Worm (Caenorhabditis elegans): Measurements from ENCODE around the gene Y75B12B.1.

The Y75B12B.1 gene

ce11 chrV:15187083-15188057, 2.9 kb downstream of the Y75B12B.1 start, which contains the start of the genes cyn-7 and bath-36 (continued):
- TF ChIP-seq zip-4 (GFP tag; optimal IDR thresholded peaks at IDR 0.05) (peak; percentile 42), elt-2 (tag; optimal IDR thresholded peaks at IDR 0.05) (peak; percentile 74), mdl-1 (tag; optimal IDR thresholded peaks at IDR 0.05) (peak in 1 of 2 experiments; percentile 71), ztf-11 (tag; optimal IDR thresholded peaks at IDR 0.05) (peak in 1 of 2 experiments; percentile 44), hpl-2 (GFP tag; optimal IDR thresholded peaks at IDR 0.05) (no peak), tlp-1 (tag; optimal IDR thresholded peaks at IDR 0.05) (no peak), skn-1 (tag; optimal IDR thresholded peaks at IDR 0.05) (peak; percentile 55), unc-30 (tag; optimal IDR thresholded peaks at IDR 0.05) (no peak), nhr-237 (tag; optimal IDR thresholded peaks at IDR 0.05) (no peak), nhr-47 (tag; optimal IDR thresholded peaks at IDR 0.05) (peak; percentile 90), xbp-1 (tag; optimal IDR thresholded peaks at IDR 0.05) (peak; percentile 86), nhr-85 (tag) (peak; percentile 93), tbx-2 (tag; optimal IDR thresholded peaks at IDR 0.05) (peak; percentile 83), C34B4.2 (tag; optimal IDR thresholded peaks at IDR 0.05) (no peak), jun-1 (tag; optimal IDR thresholded peaks at IDR 0.05) (peak; percentile 75), ets-5 (GFP tag; IDR thresholded peaks at IDR 0.05) (no peak), alr-1 (tag; optimal IDR thresholded peaks at IDR 0.05; ENCODE audit: borderline replicate concordance) (no peak), aly-2 (tag; optimal IDR thresholded peaks at IDR 0.05) (no peak), ceh-88 (GFP tag; IDR thresholded peaks at IDR 0.05) (peak; percentile 20; the same call in 1 of the 2 replicates), Y116A8C.19 (tag; optimal IDR thresholded peaks at IDR 0.05; ENCODE audit: borderline replicate concordance) (no peak), grh-1 (GFP tag; IDR thresholded peaks at IDR 0.05) (peak; percentile 69), irx-1 (tag; optimal IDR thresholded peaks at IDR 0.05) (peak; percentile 69), fos-1 (tag; optimal IDR thresholded peaks at IDR 0.05) (peak; percentile 40), nhr-19 (GFP tag; conservative IDR thresholded peaks at IDR 0.05) (peak; percentile 87), isw-1 (GFP tag; IDR thresholded peaks at IDR 0.05) (peak; percentile 67), lsy-2 (tag; optimal IDR thresholded peaks at IDR 0.05) (peak; percentile 76 to 81), lin-15B (tag; optimal IDR thresholded peaks at IDR 0.05) (peak; percentile 58), nhr-28 (tag; optimal IDR thresholded peaks at IDR 0.05) (no peak), efl-1 (optimal IDR thresholded peaks at IDR 0.05) (peak; percentile 75 to 84), efl-1 (GFP tag; optimal IDR thresholded peaks at IDR 0.05 in 1 of 2) (peak; percentile 82 to 98), sox-4 (tag; optimal IDR thresholded peaks at IDR 0.05) (peak; percentile 30), unc-62 (GFP tag; optimal IDR thresholded peaks at IDR 0.05) (no peak), fkh-4 (tag; optimal IDR thresholded peaks at IDR 0.05; ENCODE audit: borderline replicate concordance) (no peak), nhr-20 (tag; optimal IDR thresholded peaks at IDR 0.05) (peak; percentile 92), egl-13 (tag; optimal IDR thresholded peaks at IDR 0.05) (peak; percentile 75), ama-1 (optimal IDR thresholded peaks at IDR 0.05) (no peak), pqm-1 (tag; optimal IDR thresholded peaks at IDR 0.05) (no peak), C16A3.4 (tag; optimal IDR thresholded peaks at IDR 0.05) (peak; percentile 37), aha-1 (tag; optimal IDR thresholded peaks at IDR 0.05) (no peak), elt-3 (tag; optimal IDR thresholded peaks at IDR 0.05) (peak in 2 of 6 experiments; percentile 81 to 92), sup-37 (GFP tag; optimal IDR thresholded peaks at IDR 0.05) (no peak), nhr-90 (tag; optimal IDR thresholded peaks at IDR 0.05; ENCODE audit: poor library complexity) (peak; percentile 87), lin-35 (GFP tag; optimal IDR thresholded peaks at IDR 0.05) (peak; percentile 83 to 84), nhr-12 (tag; optimal IDR thresholded peaks at IDR 0.05) (no peak), snpc-4 (tag; optimal IDR thresholded peaks at IDR 0.05) (peak; percentile 40), nhr-77 (tag; optimal IDR thresholded peaks at IDR 0.05) (no peak), sptf-1 (tag; optimal IDR thresholded peaks at IDR 0.05) (no peak), lir-3 (tag; optimal IDR thresholded peaks at IDR 0.05; ENCODE audit: poor library complexity) (no peak), lin-13 (GFP tag; optimal IDR thresholded peaks at IDR 0.05) (peak; percentile 7), unc-130 (tag; optimal IDR thresholded peaks at IDR 0.05) (peak; percentile 62), mab-9 (GFP tag; IDR thresholded peaks at IDR 0.05) (no peak)

All from whole organism, L1 larva.